Worm (Caenorhabditis elegans): ENCODE results near the gene ZC412.5.

ce11 chrV:14868181-14868580 lies 7.1 kb downstream of the ZC412.5 start, which contains the start of gene gcy-14:
- no peak for TF ChIP-seq ceh-43 (GFP tag; optimal IDR thresholded peaks at IDR 0.05)
- no peak for TF ChIP-seq elt-3 (tag; optimal IDR thresholded peaks at IDR 0.05)
- TF ChIP-seq pha-4 (tag; optimal IDR thresholded peaks at IDR 0.05): no peak
- no peak for TF ChIP-seq lin-13 (tag; optimal IDR thresholded peaks at IDR 0.05)

Measured in whole organism, mixed stage, embryonic.